Fruit fly (Drosophila melanogaster) whole organism, wandering third instar larva: ENCODE measurements around the gene SMC6.

Experiments
- Abd-B ChIP-seq: fragments of >200 bp; optimal IDR thresholded peaks from 2 replicates; lab custom pipeline; 2017; ENCODE audit warnings: missing biosample characterization, missing genetic modification characterization
- CrebA ChIP-seq: fragments of 200-800 bp; sonication (Bioruptor generic); optimal IDR thresholded peaks from 2 replicates; lab custom pipeline; 2016; ENCODE audit warnings: missing biosample characterization, mild to moderate bottlenecking, missing genetic modification characterization, borderline replicate concordance
- Hr78 ChIP-seq: fragments of >200 bp; optimal IDR thresholded peaks from 2 replicates; lab custom pipeline; 2017; ENCODE audit warnings: missing biosample characterization, missing genetic modification characterization
- Myc ChIP-seq: fragments of >200 bp; optimal IDR thresholded peaks from 2 replicates; lab custom pipeline; 2017
- OdsH ChIP-seq: fragments of 200-800 bp; sonication (Bioruptor generic); optimal IDR thresholded peaks from 2 replicates; lab custom pipeline; 2016; ENCODE audit warnings: missing biosample characterization, mild to moderate bottlenecking, missing genetic modification characterization
- dsf ChIP-seq: sonication (Bioruptor generic); optimal IDR thresholded peaks from 2 replicates; lab custom pipeline; 2016; ENCODE audit warnings: missing biosample characterization, missing genetic modification characterization, borderline replicate concordance
- psq ChIP-seq: fragments of 200-800 bp; sonication (Bioruptor generic); optimal IDR thresholded peaks from 3 replicates; lab custom pipeline; 2017; ENCODE audit warnings: missing biosample characterization, mild to moderate bottlenecking, missing genetic modification characterization, moderate library complexity

dm6 chr3R:24163556-24164022, 29.6 kb downstream of the SMC6 start, which contains the start of gene Apc2:
- no peak for TF ChIP-seq CrebA
- TF ChIP-seq Hr78 = no peak
- TF ChIP-seq Abd-B = no peak
- TF ChIP-seq OdsH = peak; percentile 17
- TF ChIP-seq Myc (lab: Kevin White, UChicago) = peak; percentile 90
- peak; percentile 56 for TF ChIP-seq psq (GFP tag; lab: Kevin White, UChicago)
- TF ChIP-seq dsf = peak; percentile 51
